Fruit fly (Drosophila melanogaster): ENCODE results near the gene HIP.
A peak's percentile ranks its signal among the peaks of the same experiment; 100 is the strongest.

HIP gene

DNA sequence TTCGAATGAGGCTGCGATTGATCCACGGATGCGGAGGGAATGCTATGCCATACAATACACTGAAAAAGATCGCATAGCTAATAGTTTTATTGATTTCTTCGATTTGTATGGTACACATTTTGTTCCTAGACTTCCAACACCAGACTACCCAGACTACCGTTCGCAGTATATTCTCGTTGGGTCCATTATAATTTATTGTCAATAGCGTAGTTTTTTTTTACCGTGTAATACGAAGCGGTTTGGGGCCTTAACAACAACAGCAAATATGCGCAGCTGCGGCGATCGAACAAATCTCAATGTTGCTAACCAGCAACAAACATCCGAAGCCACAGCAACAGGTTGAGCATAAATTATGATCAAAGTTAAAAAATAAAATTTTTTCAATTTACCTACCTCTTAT is 39.7 kb downstream of the HIP start (continued):
- TF ChIP-seq CG12236 (GFP tag; optimal IDR thresholded peaks at IDR 0.05) (peak; percentile 76), Hand (GFP tag; optimal IDR thresholded peaks at IDR 0.05) (peak; percentile 40), CG10267 (tag; optimal IDR thresholded peaks at IDR 0.05) (peak; percentile 75), CG10431 (GFP tag; optimal IDR thresholded peaks at IDR 0.05) (peak; percentile 41), pb (GFP tag; optimal IDR thresholded peaks at IDR 0.05) (peak; percentile 67), Ssrp (tag; optimal IDR thresholded peaks at IDR 0.05) (peak; percentile 60), GATAe (GFP tag; conservative IDR thresholded peaks at IDR 0.05) (no peak), CG31224 (GFP tag; IDR thresholded peaks at IDR 0.05) (peak; percentile 64), CG1233 (GFP tag; optimal IDR thresholded peaks at IDR 0.05) (peak; percentile 78), CG14014 (GFP tag; IDR thresholded peaks at IDR 0.05) (peak; percentile 85), shn (GFP tag; optimal IDR thresholded peaks at IDR 0.05) (peak; percentile 81), Ets65A (GFP tag) (peak; percentile 94), Mad (GFP tag; optimal IDR thresholded peaks at IDR 0.05) (peak; percentile 68), ato (GFP tag; IDR thresholded peaks at IDR 0.05; ENCODE audit: partially characterized antibody) (no peak), CG5953 (GFP tag; IDR thresholded peaks at IDR 0.05) (peak; percentile 68), CG1647 (GFP tag; optimal IDR thresholded peaks at IDR 0.05) (peak; percentile 71), CG9876 (GFP tag; optimal IDR thresholded peaks at IDR 0.05) (peak; percentile 61), Fer3 (tag; optimal IDR thresholded peaks at IDR 0.05) (peak; percentile 77), tap (tag; optimal IDR thresholded peaks at IDR 0.05) (peak; percentile 67), CG34376 (GFP tag; optimal IDR thresholded peaks at IDR 0.05) (peak; percentile 61), Hey (tag; optimal IDR thresholded peaks at IDR 0.05) (peak; percentile 19), CG12769 (tag; optimal IDR thresholded peaks at IDR 0.05) (peak; percentile 89), sim (GFP tag; IDR thresholded peaks at IDR 0.05) (peak; percentile 71), Dfd (GFP tag; optimal IDR thresholded peaks at IDR 0.05) (no peak), Nf-YB (GFP tag; optimal IDR thresholded peaks at IDR 0.05) (peak; percentile 43), fd64A (GFP tag; optimal IDR thresholded peaks at IDR 0.05) (peak; percentile 55), Dad (GFP tag; optimal IDR thresholded peaks at IDR 0.05) (peak; percentile 64), stc (GFP tag; IDR thresholded peaks at IDR 0.05) (peak; percentile 79), Hr51 (GFP tag; optimal IDR thresholded peaks at IDR 0.05) (peak; percentile 70 to 87), p53 (GFP tag; optimal IDR thresholded peaks at IDR 0.05) (no peak), CG8388 (GFP tag; optimal IDR thresholded peaks at IDR 0.05) (peak; percentile 67), disco-r (GFP tag; optimal IDR thresholded peaks at IDR 0.05) (peak; percentile 68), CG34422 (GFP tag; IDR thresholded peaks at IDR 0.05) (peak; percentile 70; the same call in 1 of the 3 replicates), dan (GFP tag; IDR thresholded peaks at IDR 0.05) (no peak), org-1 (GFP tag; optimal IDR thresholded peaks at IDR 0.05) (peak; percentile 64), Sox102F (GFP tag; optimal IDR thresholded peaks at IDR 0.05) (peak; percentile 82), Gug (GFP tag; IDR thresholded peaks at IDR 0.05) (peak; percentile 66), Atf-2 (GFP tag; optimal IDR thresholded peaks at IDR 0.05) (peak; percentile 73), CG8281 (tag; optimal IDR thresholded peaks at IDR 0.05) (peak; percentile 50), CG8765 (GFP tag; IDR thresholded peaks at IDR 0.05) (peak; percentile 76), Ravus (GFP tag; IDR thresholded peaks at IDR 0.05) (peak; percentile 6; the same call in 1 of the 2 replicates), CG17829 (tag; optimal IDR thresholded peaks at IDR 0.05) (peak; percentile 69), Rfx (GFP tag; IDR thresholded peaks at IDR 0.05) (peak; percentile 90), ap (GFP tag; IDR thresholded peaks at IDR 0.05) (peak; percentile 63), vvl (GFP tag; IDR thresholded peaks at IDR 0.05) (peak; percentile 92), croc (GFP tag; conservative IDR thresholded peaks at IDR 0.05) (peak; percentile 49; the same call in 2 of the 3 replicates), CG14050 (GFP tag; IDR thresholded peaks at IDR 0.05) (peak; percentile 44; the same call in 1 of the 3 replicates), CG1602 (GFP tag; optimal IDR thresholded peaks at IDR 0.05) (peak; percentile 68), nom (GFP tag; optimal IDR thresholded peaks at IDR 0.05) (peak; percentile 12), CG31441 (GFP tag; IDR thresholded peaks at IDR 0.05) (peak; percentile 83), wek (GFP tag; optimal IDR thresholded peaks at IDR 0.05) (peak; percentile 79)
